Worm (Caenorhabditis elegans): ENCODE measurements around the gene glb-29.

Gene glb-29

ce11 chrII:11977363-11977762 lies 31.5 kb upstream of the glb-29 start, which contains the start of gene Y17G7B.21:
TSS of gene Y17G7B.21 (minus strand) at chrII:11977661.
- TF ChIP-seq tbx-8 (GFP tag; optimal IDR thresholded peaks at IDR 0.05), result no peak
- no peak for TF ChIP-seq zip-8 (tag; optimal IDR thresholded peaks at IDR 0.05)
- TF ChIP-seq flh-1 (GFP tag; optimal IDR thresholded peaks at IDR 0.05), result no peak
- no peak for TF ChIP-seq unc-62 (GFP tag; optimal IDR thresholded peaks at IDR 0.05)
- TF ChIP-seq nhr-28 (tag; optimal IDR thresholded peaks at IDR 0.05), result no peak
- TF ChIP-seq lin-13 (tag; optimal IDR thresholded peaks at IDR 0.05), result no peak
- TF ChIP-seq mep-1 (tag; optimal IDR thresholded peaks at IDR 0.05), result no peak
- no peak for TF ChIP-seq elt-1 (tag; optimal IDR thresholded peaks at IDR 0.05; ENCODE audit: borderline replicate concordance, insufficient read depth)
- TF ChIP-seq elt-3 (tag; optimal IDR thresholded peaks at IDR 0.05), result no peak
- TF ChIP-seq pha-4 (tag; optimal IDR thresholded peaks at IDR 0.05), result no peak
- no peak for TF ChIP-seq unc-39 (tag; optimal IDR thresholded peaks at IDR 0.05)
- no peak for TF ChIP-seq mab-5 (tag; optimal IDR thresholded peaks at IDR 0.05)
- TF ChIP-seq blmp-1 (tag; optimal IDR thresholded peaks at IDR 0.05), result no peak
- TF ChIP-seq nhr-237 (tag; optimal IDR thresholded peaks at IDR 0.05), result no peak
- no peak for TF ChIP-seq ceh-39 (tag; optimal IDR thresholded peaks at IDR 0.05)
- no peak for TF ChIP-seq ces-1 (GFP tag; optimal IDR thresholded peaks at IDR 0.05)
- TF ChIP-seq cnd-1 (tag; optimal IDR thresholded peaks at IDR 0.05), result no peak

- TF ChIP-seq lin-13 (tag; optimal IDR thresholded peaks at IDR 0.05) (no peak), bed-3 (GFP tag; optimal IDR thresholded peaks at IDR 0.05) (no peak), nhr-76 (tag; optimal IDR thresholded peaks at IDR 0.05) (no peak), unc-120 (tag; optimal IDR thresholded peaks at IDR 0.05; ENCODE audit: poor library complexity, severe bottlenecking) (no peak), nhr-2 (tag; optimal IDR thresholded peaks at IDR 0.05) (no peak), sptf-1 (tag; optimal IDR thresholded peaks at IDR 0.05) (no peak), mab-5 (tag; optimal IDR thresholded peaks at IDR 0.05) (no peak), flh-1 (GFP tag; optimal IDR thresholded peaks at IDR 0.05) (no peak), drap-1 (GFP tag; optimal IDR thresholded peaks at IDR 0.05) (no peak), M03D4.4 (tag; optimal IDR thresholded peaks at IDR 0.05) (no peak), blmp-1 (tag; optimal IDR thresholded peaks at IDR 0.05) (no peak), nhr-28 (tag; optimal IDR thresholded peaks at IDR 0.05) (no peak), unc-62 (GFP tag; optimal IDR thresholded peaks at IDR 0.05) (no peak), tbx-8 (GFP tag; optimal IDR thresholded peaks at IDR 0.05) (no peak), ceh-39 (tag; optimal IDR thresholded peaks at IDR 0.05) (no peak), ceh-83 (GFP tag; optimal IDR thresholded peaks at IDR 0.05) (no peak), unc-39 (tag; optimal IDR thresholded peaks at IDR 0.05) (no peak), zip-8 (tag; optimal IDR thresholded peaks at IDR 0.05) (no peak)
These were observed 30.4 kb upstream of the glb-29 start for ce11 chrII:11978478-11978877.

- TF ChIP-seq ces-1 (GFP tag; optimal IDR thresholded peaks at IDR 0.05), result no peak
- no peak for TF ChIP-seq ceh-43 (GFP tag; optimal IDR thresholded peaks at IDR 0.05)
- no peak for TF ChIP-seq bed-3 (GFP tag; optimal IDR thresholded peaks at IDR 0.05)
- no peak for TF ChIP-seq hlh-1 (tag; optimal IDR thresholded peaks at IDR 0.05)
- TF ChIP-seq mep-1 (tag; optimal IDR thresholded peaks at IDR 0.05), result no peak
- TF ChIP-seq drap-1 (GFP tag; optimal IDR thresholded peaks at IDR 0.05), result no peak
- TF ChIP-seq mab-5 (tag; optimal IDR thresholded peaks at IDR 0.05), result no peak
- TF ChIP-seq ceh-39 (tag; optimal IDR thresholded peaks at IDR 0.05), result no peak
- no peak for TF ChIP-seq M03D4.4 (tag; optimal IDR thresholded peaks at IDR 0.05)
- TF ChIP-seq pha-4 (tag; optimal IDR thresholded peaks at IDR 0.05), result no peak
- TF ChIP-seq nhr-76 (tag; optimal IDR thresholded peaks at IDR 0.05), result no peak
These were observed 30.0 kb upstream of the glb-29 start for ce11 chrII:11978920-11979319.

- TF ChIP-seq M03D4.4 (tag; optimal IDR thresholded peaks at IDR 0.05) (no peak), ham-2 (GFP tag; optimal IDR thresholded peaks at IDR 0.05) (no peak), ceh-39 (tag; optimal IDR thresholded peaks at IDR 0.05) (peak; percentile 100), nhr-12 (tag; optimal IDR thresholded peaks at IDR 0.05) (no peak), elt-1 (tag; optimal IDR thresholded peaks at IDR 0.05; ENCODE audit: borderline replicate concordance, insufficient read depth) (no peak), nhr-237 (tag; optimal IDR thresholded peaks at IDR 0.05) (no peak), elt-3 (tag; optimal IDR thresholded peaks at IDR 0.05) (no peak), nhr-28 (tag; optimal IDR thresholded peaks at IDR 0.05) (no peak), hlh-1 (tag; optimal IDR thresholded peaks at IDR 0.05) (peak; percentile 3), nhr-76 (tag; optimal IDR thresholded peaks at IDR 0.05) (no peak), mab-5 (tag; optimal IDR thresholded peaks at IDR 0.05) (no peak), tbx-8 (GFP tag; optimal IDR thresholded peaks at IDR 0.05) (no peak), pha-4 (tag; optimal IDR thresholded peaks at IDR 0.05) (no peak), ces-1 (GFP tag; optimal IDR thresholded peaks at IDR 0.05) (peak; percentile 29), unc-120 (tag; optimal IDR thresholded peaks at IDR 0.05; ENCODE audit: poor library complexity, severe bottlenecking) (no peak), nhr-2 (tag; optimal IDR thresholded peaks at IDR 0.05) (no peak), cnd-1 (tag; optimal IDR thresholded peaks at IDR 0.05) (no peak), drap-1 (GFP tag; optimal IDR thresholded peaks at IDR 0.05) (no peak), lsy-2 (tag; optimal IDR thresholded peaks at IDR 0.05) (no peak), unc-39 (tag; optimal IDR thresholded peaks at IDR 0.05) (no peak), sem-2 (GFP tag; optimal IDR thresholded peaks at IDR 0.05) (no peak), ceh-83 (GFP tag; optimal IDR thresholded peaks at IDR 0.05) (no peak), bed-3 (GFP tag; optimal IDR thresholded peaks at IDR 0.05) (no peak), zip-8 (tag; optimal IDR thresholded peaks at IDR 0.05) (no peak), blmp-1 (tag; optimal IDR thresholded peaks at IDR 0.05) (no peak), flh-1 (GFP tag; optimal IDR thresholded peaks at IDR 0.05) (no peak), unc-62 (GFP tag; optimal IDR thresholded peaks at IDR 0.05) (no peak), snpc-4 (tag; optimal IDR thresholded peaks at IDR 0.05) (no peak), mls-2 (tag; optimal IDR thresholded peaks at IDR 0.05) (no peak), ztf-11 (tag; optimal IDR thresholded peaks at IDR 0.05) (peak; percentile 16), sptf-1 (tag; optimal IDR thresholded peaks at IDR 0.05) (no peak), ceh-43 (GFP tag; optimal IDR thresholded peaks at IDR 0.05) (no peak), lin-13 (tag; optimal IDR thresholded peaks at IDR 0.05) (peak; percentile 33), mep-1 (tag; optimal IDR thresholded peaks at IDR 0.05) (no peak), lin-32 (GFP tag; optimal IDR thresholded peaks at IDR 0.05) (no peak)
These were observed 29.3 kb upstream of the glb-29 start, which contains the start of the genes ash-2 and Y17G7B.20 for ce11 chrII:11979449-11980095. TSS of gene ash-2 (plus strand) at chrII:11979838. TSS of gene Y17G7B.20 (minus strand) at chrII:11979844.

Data from whole organism, mixed stage, embryonic.